Worm (Caenorhabditis elegans) whole organism, L4 larva: ENCODE data around the gene C50E3.13.

Source experiments
- F10B5.3 ChIP-seq: sonication (generic microtip); optimal IDR thresholded peaks from 2 replicates; lab custom pipeline; 2016; ENCODE audit warnings: mild to moderate bottlenecking, missing genetic modification characterization, missing compliant biosample characterization
- Y48G9A.11 ChIP-seq: fragments of 200-800 bp; sonication (Bioruptor generic); IDR thresholded peaks from 2 replicates; pipeline ENCODE4 v1.3.6; 2022; ENCODE audit warnings: missing genetic modification reagents, missing genetic modification characterization, missing compliant biosample characterization
- Y5F2A.4 ChIP-seq: fragments of 200-800 bp; sonication (Bioruptor generic); optimal IDR thresholded peaks from 2 replicates; lab custom pipeline; 2018; ENCODE audit warnings: mild to moderate bottlenecking, missing genetic modification characterization, missing compliant biosample characterization
- ZK337.2 ChIP-seq: fragments of 200-800 bp; sonication (Bioruptor generic); IDR thresholded peaks from 2 replicates; pipeline ENCODE4 v1.3.6; 2022; ENCODE audit warnings: missing genetic modification reagents, missing genetic modification characterization, missing compliant biosample characterization
- ZK546.5 ChIP-seq, 2 experiments: sonication (generic microtip); optimal IDR thresholded peaks; 2 replicates each; lab custom pipeline; 2017; ENCODE audit warnings: missing biosample characterization in 2 of 2, missing genetic modification characterization in 2 of 2
- aha-1 ChIP-seq: fragments of 150-350 bp; peaks from one replicate; lab custom pipeline; 2014; ENCODE audit warnings: missing biosample characterization, missing genetic modification characterization
- aly-2 ChIP-seq: sonication (generic microtip); optimal IDR thresholded peaks from 2 replicates; lab custom pipeline; 2018; ENCODE audit warnings: missing biosample characterization, missing genetic modification characterization
- arid-1 ChIP-seq: fragments of 200-800 bp; sonication (Bioruptor generic); conservative IDR thresholded peaks from 2 replicates; pipeline ENCODE4 v1.3.6; 2022; ENCODE audit warnings: missing genetic modification reagents, missing genetic modification characterization, missing compliant biosample characterization
- ceh-32 ChIP-seq: sonication (generic microtip); optimal IDR thresholded peaks from 2 replicates; lab custom pipeline; 2016; ENCODE audit warnings: mild to moderate bottlenecking, missing genetic modification characterization, missing compliant biosample characterization; ENCODE audit not compliant: poor library complexity
- ceh-62 ChIP-seq: sonication (generic microtip); optimal IDR thresholded peaks from 2 replicates; lab custom pipeline; 2017; ENCODE audit warnings: missing biosample characterization, missing genetic modification characterization
- ceh-82 ChIP-seq: sonication (generic microtip); optimal IDR thresholded peaks from 2 replicates; lab custom pipeline; 2017; ENCODE audit warnings: missing biosample characterization, missing genetic modification characterization
- cey-2 ChIP-seq: sonication (generic microtip); optimal IDR thresholded peaks from 3 replicates; lab custom pipeline; 2017; ENCODE audit warnings: missing genetic modification characterization, mild to moderate bottlenecking, missing compliant biosample characterization, antibody characterized with exemption, borderline replicate concordance; ENCODE audit not compliant: insufficient read depth
- daf-16 ChIP-seq, 3 experiments: sonication (generic microtip); optimal IDR thresholded peaks; 2 replicates each; lab custom pipeline; 2016 to 2017; ENCODE audit warnings: missing genetic modification characterization in 3 of 3, missing genetic modification reagents in 3 of 3, mild to moderate bottlenecking in 2 of 3, missing compliant biosample characterization in 2 of 3, missing biosample characterization in 1 of 3, moderate library complexity in 1 of 3
- fos-1 ChIP-seq: fragments of 150-350 bp; optimal IDR thresholded peaks from 2 replicates; lab custom pipeline; 2014; ENCODE audit warnings: missing biosample characterization, missing genetic modification characterization
- hif-1 ChIP-seq, 2 experiments: sonication (generic microtip); optimal IDR thresholded peaks; 2 replicates each; lab custom pipeline; 2016 to 2017; ENCODE audit warnings: missing compliant biosample characterization in 2 of 2, missing genetic modification characterization in 2 of 2, missing genetic modification reagents in 2 of 2, missing genotype in 2 of 2, mild to moderate bottlenecking in 1 of 2
- lim-7 ChIP-seq: fragments of 200-800 bp; sonication (Bioruptor generic); IDR thresholded peaks from 2 replicates; pipeline ENCODE4 v1.3.6; 2022; ENCODE audit warnings: missing genetic modification characterization, missing compliant biosample characterization
- lin-15B ChIP-seq: fragments of 150-350 bp; sonication (generic microtip); optimal IDR thresholded peaks from 3 replicates; lab custom pipeline; 2014; ENCODE audit warnings: missing biosample characterization, missing genetic modification characterization
- lin-39 ChIP-seq: fragments of 150-350 bp; optimal IDR thresholded peaks from 2 replicates; lab custom pipeline; 2014; ENCODE audit warnings: missing biosample characterization, missing genetic modification reagents, missing genetic modification characterization
- lir-3 ChIP-seq: sonication (generic microtip); optimal IDR thresholded peaks from 2 replicates; lab custom pipeline; 2016; ENCODE audit warnings: mild to moderate bottlenecking, missing genetic modification characterization, missing compliant biosample characterization
- mes-2 ChIP-seq: sonication (generic microtip); optimal IDR thresholded peaks from 2 replicates; lab custom pipeline; 2016; ENCODE audit warnings: missing genotype, mild to moderate bottlenecking, missing genetic modification characterization, missing compliant biosample characterization; ENCODE audit not compliant: poor library complexity, severe bottlenecking
- mxl-3 ChIP-seq: fragments of 200-800 bp; sonication (Bioruptor generic); optimal IDR thresholded peaks from 2 replicates; lab custom pipeline; 2018; ENCODE audit warnings: mild to moderate bottlenecking, missing genetic modification characterization, missing compliant biosample characterization
- nhr-10 ChIP-seq: fragments of 150-350 bp; optimal IDR thresholded peaks from 2 replicates; lab custom pipeline; 2014; ENCODE audit warnings: missing biosample characterization, missing genetic modification characterization
- nhr-111 ChIP-seq: fragments of 200-800 bp; sonication (Bioruptor generic); optimal IDR thresholded peaks from 2 replicates; lab custom pipeline; 2018; ENCODE audit warnings: mild to moderate bottlenecking, missing genetic modification characterization, missing compliant biosample characterization
- nhr-76 ChIP-seq: fragments of 150-350 bp; optimal IDR thresholded peaks from 2 replicates; lab custom pipeline; 2014; ENCODE audit warnings: missing biosample characterization, missing genetic modification characterization
- pha-4 ChIP-seq, 2 experiments: fragments of 150-350 bp in 1 of 2; fragments of 200-800 bp in 1 of 2; sonication (Bioruptor generic) in 1 of 2; IDR thresholded peaks in 1 of 2; optimal IDR thresholded peaks in 1 of 2; 2 replicates each; pipeline versions ENCODE4 v1.3.6 to Lab custom; 2014 to 2022; ENCODE audit warnings: missing genetic modification characterization in 2 of 2, missing genetic modification reagents in 2 of 2, missing biosample characterization in 1 of 2, missing compliant biosample characterization in 1 of 2
- saeg-2 ChIP-seq: fragments of 200-800 bp; sonication (Bioruptor generic); IDR thresholded peaks from 2 replicates; pipeline ENCODE4 v1.3.6; 2022; ENCODE audit warnings: missing genetic modification reagents, missing genetic modification characterization, missing compliant biosample characterization
- set-16 ChIP-seq: fragments of 200-800 bp; sonication (Bioruptor generic); IDR thresholded peaks from 2 replicates; pipeline ENCODE4 v1.3.6; 2022; ENCODE audit warnings: missing genetic modification reagents, missing genetic modification characterization, missing compliant biosample characterization
- snpc-1.2 ChIP-seq: fragments of 200-800 bp; sonication (Bioruptor generic); IDR thresholded peaks from 2 replicates; pipeline ENCODE4 v1.3.6; 2022; ENCODE audit warnings: missing genetic modification reagents, missing genetic modification characterization, missing compliant biosample characterization
- unc-62 ChIP-seq, 3 experiments: fragments of 150-350 bp in 1 of 3; sonication (generic microtip); optimal IDR thresholded peaks in 2 of 3; peaks in 1 of 3; 1 replicate in 1 of 3; 2 replicates in 2 of 3; lab custom pipeline; 2014 to 2017; ENCODE audit warnings: missing biosample characterization in 3 of 3, missing genetic modification characterization in 3 of 3, missing genetic modification reagents in 3 of 3, missing genotype in 1 of 3
- vab-7 ChIP-seq: fragments of 200-800 bp; sonication (Bioruptor generic); IDR thresholded peaks from 2 replicates; pipeline ENCODE4 v1.3.6; 2022; ENCODE audit warnings: missing genetic modification reagents, missing genetic modification characterization, missing compliant biosample characterization

The C50E3.13 gene

DNA sequence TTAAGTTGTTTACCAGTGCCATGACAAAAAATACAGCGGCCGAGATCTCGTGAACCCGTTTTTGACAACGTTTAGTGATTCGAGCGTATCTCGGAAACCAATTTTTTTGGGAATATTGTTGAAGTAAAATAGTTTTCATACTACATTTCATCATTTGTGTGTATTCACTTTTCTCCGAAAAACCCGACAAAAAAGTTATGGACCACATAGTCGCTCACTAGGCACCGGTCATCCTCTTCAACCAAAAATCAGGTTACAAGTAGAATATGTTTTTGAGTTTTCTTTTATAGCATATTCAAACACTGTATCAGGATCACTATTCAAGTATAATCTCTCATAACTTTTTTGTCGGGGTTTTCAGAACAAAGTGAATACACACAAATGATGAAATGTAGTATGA lies 17.7 kb upstream of the C50E3.13 start:
- TF ChIP-seq ZK546.5 (tag; optimal IDR thresholded peaks at IDR 0.05; lab: Kevin White, UChicago): no peak
- TF ChIP-seq unc-62 (GFP tag; optimal IDR thresholded peaks at IDR 0.05 in 1 of 2; lab: Kevin White, UChicago): peak in 1 of 2 experiments; percentile 92
- TF ChIP-seq unc-62 (tag; optimal IDR thresholded peaks at IDR 0.05; lab: Kevin White, UChicago): no peak
- TF ChIP-seq mxl-3 (GFP tag; lab: Kevin White, UChicago): no peak

DNA sequence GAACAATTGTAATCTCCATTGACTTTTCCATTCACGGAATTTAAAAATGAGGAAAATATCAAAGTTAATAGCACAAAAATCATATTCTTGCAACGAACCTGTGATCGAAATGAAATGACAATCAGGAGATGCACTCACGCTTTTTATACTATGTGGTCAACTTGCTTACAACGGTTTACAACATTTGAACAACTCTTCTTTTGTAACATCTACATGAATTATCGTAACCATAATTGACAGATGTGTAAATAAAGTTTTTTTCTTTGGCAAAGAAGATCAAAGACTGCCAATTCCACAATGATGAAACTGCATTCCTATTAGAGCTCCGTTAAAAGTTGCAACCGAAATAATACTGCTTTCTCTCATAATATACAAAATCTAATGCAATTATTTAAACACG lies 15.7 kb upstream of the C50E3.13 start, which contains the start of gene F07C4.10:
Gene F07C4.10, minus strand, starts transcription at position 101 of the 400 bp plus-strand sequence.
- TF ChIP-seq aly-2 (tag; lab: Kevin White, UChicago) (no peak), daf-16 (GFP tag; optimal IDR thresholded peaks at IDR 0.05; lab: Kevin White, UChicago) (no peak), daf-16 (tag; optimal IDR thresholded peaks at IDR 0.05; lab: Kevin White, UChicago) (no peak), cey-2 (tag; lab: Kevin White, UChicago) (no peak), nhr-10 (tag; lab: Kevin White, UChicago) (no peak), set-16 (GFP tag; lab: Robert Waterston, UW) (no peak), ceh-62 (tag; lab: Kevin White, UChicago) (no peak), lim-7 (no peak), vab-7 (GFP tag; lab: Robert Waterston, UW) (no peak), pha-4 (GFP tag; IDR thresholded peaks at IDR 0.05; lab: Robert Waterston, UW) (no peak), pha-4 (tag; optimal IDR thresholded peaks at IDR 0.05; lab: Kevin White, UChicago) (no peak), ceh-32 (tag; lab: Kevin White, UChicago) (no peak), arid-1 (GFP tag; lab: Robert Waterston, UW) (no peak), nhr-111 (GFP tag; lab: Kevin White, UChicago) (no peak), Y48G9A.11 (GFP tag; lab: Robert Waterston, UW) (no peak), lin-39 (tag; lab: Kevin White, UChicago) (no peak), aha-1 (tag; lab: Kevin White, UChicago) (no peak), nhr-76 (tag; lab: Kevin White, UChicago) (no peak), snpc-1.2 (GFP tag; lab: Robert Waterston, UW) (no peak), lir-3 (tag; lab: Kevin White, UChicago) (no peak)

- TF ChIP-seq lin-39 (tag; lab: Kevin White, UChicago) (no peak), nhr-111 (GFP tag; lab: Kevin White, UChicago) (no peak), saeg-2 (GFP tag; lab: Robert Waterston, UW) (no peak), aha-1 (tag; lab: Kevin White, UChicago) (peak; percentile 78), ZK337.2 (GFP tag; lab: Robert Waterston, UW) (no peak), hif-1 (tag; optimal IDR thresholded peaks at IDR 0.05; lab: Kevin White, UChicago) (no peak), arid-1 (GFP tag; lab: Robert Waterston, UW) (no peak), F10B5.3 (tag; lab: Kevin White, UChicago) (no peak), nhr-76 (tag; lab: Kevin White, UChicago) (no peak), unc-62 (GFP tag; optimal IDR thresholded peaks at IDR 0.05 in 1 of 2; lab: Kevin White, UChicago) (peak in 1 of 2 experiments; percentile 76), unc-62 (tag; optimal IDR thresholded peaks at IDR 0.05; lab: Kevin White, UChicago) (no peak), lin-15B (tag; lab: Kevin White, UChicago) (no peak), Y5F2A.4 (GFP tag; lab: Kevin White, UChicago) (no peak)
Observed at ce11 chrV:7639356-7639755, 15.3 kb upstream of the C50E3.13 start.

DNA sequence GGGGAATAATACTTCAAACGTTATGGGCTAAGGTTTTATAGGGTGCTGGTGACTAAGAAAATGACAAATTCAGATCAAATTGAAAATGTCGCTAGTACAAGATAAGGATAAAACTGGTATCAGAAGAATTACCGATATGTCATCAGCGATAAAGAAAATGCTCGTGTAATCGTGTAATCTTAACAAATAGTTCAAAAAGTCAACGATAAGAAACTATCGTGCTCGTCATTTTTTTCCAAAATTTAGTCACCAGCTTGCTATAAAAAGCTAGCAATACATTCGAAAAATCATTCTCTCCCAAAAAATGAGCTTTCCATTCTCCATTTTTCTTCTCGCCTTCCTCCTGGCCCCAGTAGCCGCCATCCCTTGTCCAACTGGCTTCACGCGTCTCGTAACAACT lies 13.7 kb upstream of the C50E3.13 start, which contains the start of gene clec-45:
Gene clec-45, plus strand, starts transcription at position 301 of the 400 bp plus-strand sequence.
- no peak for TF ChIP-seq snpc-1.2 (GFP tag; lab: Robert Waterston, UW)
- TF ChIP-seq fos-1 (tag; lab: Kevin White, UChicago): no peak
- TF ChIP-seq ceh-82 (tag; lab: Kevin White, UChicago): no peak
- TF ChIP-seq ZK337.2 (GFP tag; lab: Robert Waterston, UW): no peak

DNA sequence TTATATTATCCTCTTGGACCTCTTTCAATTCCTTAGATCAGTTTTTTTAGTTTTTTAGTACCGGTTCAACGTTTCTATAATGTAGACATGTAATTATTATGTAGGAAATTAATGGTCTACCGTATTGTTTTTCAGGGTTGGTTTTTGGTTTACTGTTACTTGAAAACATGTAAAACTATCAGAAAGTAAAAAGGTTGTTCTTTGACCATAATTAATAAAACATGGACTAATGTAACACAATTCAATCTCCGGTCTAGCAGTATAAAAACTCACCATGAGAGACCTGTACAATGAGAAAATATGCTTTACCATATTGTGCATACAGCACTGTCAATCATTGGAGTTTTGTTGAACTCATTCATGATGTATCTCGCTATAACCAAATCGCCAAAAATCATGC lies 11.4 kb upstream of the C50E3.13 start, which contains the start of gene srd-29:
Gene srd-29, plus strand, starts transcription at position 301 of the 400 bp plus-strand sequence.
- TF ChIP-seq mes-2 (tag; lab: Kevin White, UChicago) (no peak), aha-1 (tag; lab: Kevin White, UChicago) (peak; percentile 45)
